Worm (Caenorhabditis elegans): ENCODE results near the gene F18E9.8.

DNA sequence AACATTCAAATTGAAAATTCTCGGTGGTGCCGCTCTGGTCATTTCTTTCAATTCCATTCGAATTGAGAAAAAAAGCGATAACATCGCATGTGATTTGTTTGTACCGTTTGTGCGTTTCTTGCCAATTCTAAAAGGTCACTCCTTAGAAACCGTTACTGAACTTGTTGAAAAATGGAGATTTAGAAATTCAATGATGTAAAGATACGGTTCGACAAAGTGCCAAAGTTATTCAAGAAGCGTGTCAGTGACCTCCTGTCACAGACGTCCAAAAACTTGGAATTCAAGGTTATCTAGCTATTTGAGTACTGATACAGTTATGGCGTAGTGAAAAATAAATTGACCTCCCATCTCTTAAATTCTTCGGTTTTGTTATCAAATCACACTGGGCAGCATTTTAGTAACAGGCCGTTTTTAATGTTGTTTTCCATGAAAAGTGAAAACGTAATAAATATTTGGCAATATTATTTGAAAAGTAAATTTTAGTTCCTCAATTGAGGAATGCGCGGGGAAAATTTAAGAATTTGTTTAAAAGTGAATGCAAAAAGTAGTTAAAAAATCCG is 3.6 kb upstream of the F18E9.8 start:
- TF ChIP-seq W03F9.2 (tag; optimal IDR thresholded peaks at IDR 0.05) (no peak), him-1 (tag; optimal IDR thresholded peaks at IDR 0.05) (no peak), dao-5 (tag; optimal IDR thresholded peaks at IDR 0.05) (no peak)
